5 fruit fly cellular contexts compared by ENCODE assay signal in genomic region chr3L:15704250-15704985, dm6.
TF ChIP-seq lines count a peak whose summit lies in the region.

No protein-coding gene starts in this region.

- no peak for TF ChIP-seq CTCF in whole organism, embryonic (GFP tag; optimal IDR thresholded peaks at IDR 0.05; lab: Kevin White, UChicago)

TF ChIP-seq in whole organism, 6 proteins besides CTCF, POLR2A, EP300 and RAD21:
- TF ChIP-seq EcR (GFP tag; optimal IDR thresholded peaks at IDR 0.05; lab: Kevin White, UChicago) = peak; percentile 30 to 61
- no peak for TF ChIP-seq pan (optimal IDR thresholded peaks at IDR 0.05; lab: Kevin White, UChicago)
- no peak for TF ChIP-seq CG8478 (optimal IDR thresholded peaks at IDR 0.05; lab: Kevin White, UChicago)
TF ChIP-seq in whole organism: peak in this region for 1.

TF ChIP-seq in whole organism, embryonic, 481 proteins besides CTCF, POLR2A, EP300 and RAD21 (continues in another document):
- TF ChIP-seq zfh2 (GFP tag; optimal IDR thresholded peaks at IDR 0.05; lab: Kevin White, UChicago) (no peak), CG7928 (GFP tag; optimal IDR thresholded peaks at IDR 0.05; lab: Kevin White, UChicago) (no peak), jing (GFP tag; optimal IDR thresholded peaks at IDR 0.05; lab: Kevin White, UChicago) (peak; percentile 4), CG7786 (GFP tag; optimal IDR thresholded peaks at IDR 0.05; lab: Kevin White, UChicago) (no peak), CG2202 (tag; optimal IDR thresholded peaks at IDR 0.05; lab: Kevin White, UChicago) (peak; percentile 18), Lpt (GFP tag; optimal IDR thresholded peaks at IDR 0.05; lab: Kevin White, UChicago) (no peak), rib (GFP tag; IDR thresholded peaks at IDR 0.05; lab: Robert Waterston, UW) (0 out of 2 replicates have a peak, but pooled peaks have one; percentile 14), tgo (GFP tag; IDR thresholded peaks at IDR 0.05; lab: Robert Waterston, UW) (no peak), CG2199 (GFP tag; IDR thresholded peaks at IDR 0.05; lab: Robert Waterston, UW) (peak; percentile 74; the same call in 1 of the 3 replicates), CG32772 (GFP tag; IDR thresholded peaks at IDR 0.05; lab: Robert Waterston, UW) (peak; percentile 8; the same call in 1 of the 2 replicates), Dll (GFP tag; IDR thresholded peaks at IDR 0.05; lab: Robert Waterston, UW; ENCODE audit: partially characterized antibody) (no peak), btn (GFP tag; optimal IDR thresholded peaks at IDR 0.05; lab: Kevin White, UChicago) (no peak), CG13624 (GFP tag; optimal IDR thresholded peaks at IDR 0.05; lab: Kevin White, UChicago) (no peak), CG15073 (GFP tag; optimal IDR thresholded peaks at IDR 0.05; lab: Kevin White, UChicago) (no peak), lola (GFP tag; optimal IDR thresholded peaks at IDR 0.05; lab: Kevin White, UChicago) (peak in 1 of 3 experiments; percentile 85), CG17829 (tag; optimal IDR thresholded peaks at IDR 0.05; lab: Kevin White, UChicago) (peak; percentile 74), Usf (GFP tag; optimal IDR thresholded peaks at IDR 0.05; lab: Kevin White, UChicago) (peak; percentile 2), CG9817 (tag; optimal IDR thresholded peaks at IDR 0.05; lab: Kevin White, UChicago) (no peak), Dfd (GFP tag; optimal IDR thresholded peaks at IDR 0.05; lab: Kevin White, UChicago) (no peak), insv (GFP tag; optimal IDR thresholded peaks at IDR 0.05; lab: Kevin White, UChicago) (no peak), Bgb (GFP tag; IDR thresholded peaks at IDR 0.05; lab: Robert Waterston, UW; ENCODE audit: partially characterized antibody) (no peak)

TF ChIP-seq in whole organism, prepupa, 60 proteins besides CTCF, POLR2A, EP300 and RAD21 (continues in another document):
- TF ChIP-seq CG7368 (GFP tag; optimal IDR thresholded peaks at IDR 0.05; lab: Kevin White, UChicago) (no peak), OdsH (GFP tag; optimal IDR thresholded peaks at IDR 0.05; lab: Kevin White, UChicago) (peak; percentile 64), CG1621 (tag; optimal IDR thresholded peaks at IDR 0.05; lab: Kevin White, UChicago) (no peak), CG10631 (GFP tag; optimal IDR thresholded peaks at IDR 0.05; lab: Kevin White, UChicago) (peak; percentile 63), CG34406 (GFP tag; optimal IDR thresholded peaks at IDR 0.05; lab: Kevin White, UChicago) (peak; percentile 38), CG11902 (GFP tag; optimal IDR thresholded peaks at IDR 0.05; lab: Kevin White, UChicago) (no peak), Lpt (GFP tag; optimal IDR thresholded peaks at IDR 0.05; lab: Kevin White, UChicago) (peak; percentile 59), CG9139 (GFP tag; optimal IDR thresholded peaks at IDR 0.05; lab: Kevin White, UChicago) (no peak), Eip93F (GFP tag; optimal IDR thresholded peaks at IDR 0.05; lab: Kevin White, UChicago) (no peak), Ets21C (GFP tag; optimal IDR thresholded peaks at IDR 0.05; lab: Kevin White, UChicago) (no peak), dac (GFP tag; optimal IDR thresholded peaks at IDR 0.05; lab: Kevin White, UChicago) (no peak), Sox14 (GFP tag; optimal IDR thresholded peaks at IDR 0.05; lab: Kevin White, UChicago) (peak; percentile 40), CG15336 (GFP tag; IDR thresholded peaks at IDR 0.05; lab: Robert Waterston, UW) (no peak; the same call in none of the 2 replicates), Hr39 (GFP tag; optimal IDR thresholded peaks at IDR 0.05; lab: Kevin White, UChicago) (no peak), topi (GFP tag; optimal IDR thresholded peaks at IDR 0.05; lab: Kevin White, UChicago) (peak; percentile 9), pdm3 (GFP tag; optimal IDR thresholded peaks at IDR 0.05; lab: Kevin White, UChicago) (peak; percentile 62), Sox15 (GFP tag; optimal IDR thresholded peaks at IDR 0.05; lab: Kevin White, UChicago) (peak; percentile 9), acj6 (GFP tag; optimal IDR thresholded peaks at IDR 0.05; lab: Kevin White, UChicago) (peak; percentile 61), CG8319 (GFP tag; optimal IDR thresholded peaks at IDR 0.05; lab: Kevin White, UChicago) (no peak), CG11762 (GFP tag; optimal IDR thresholded peaks at IDR 0.05; lab: Kevin White, UChicago; ENCODE audit: insufficient read depth) (no peak), esn (GFP tag; optimal IDR thresholded peaks at IDR 0.05; lab: Kevin White, UChicago) (peak; percentile 32), fd59A (GFP tag; optimal IDR thresholded peaks at IDR 0.05; lab: Kevin White, UChicago) (peak; percentile 47), Eip75B (GFP tag; optimal IDR thresholded peaks at IDR 0.05; lab: Kevin White, UChicago) (peak; percentile 10)

TF ChIP-seq in whole organism, pupa, 21 proteins besides CTCF, POLR2A, EP300 and RAD21:
- TF ChIP-seq CG8159 (tag; optimal IDR thresholded peaks at IDR 0.05; lab: Kevin White, UChicago) (peak; percentile 70), CG10348 (GFP tag; IDR thresholded peaks at IDR 0.05; lab: Robert Waterston, UW) (no peak), CG14655 (GFP tag; optimal IDR thresholded peaks at IDR 0.05; lab: Kevin White, UChicago) (peak; percentile 75), CG9948 (tag; optimal IDR thresholded peaks at IDR 0.05; lab: Kevin White, UChicago) (peak; percentile 64), Pif1B (GFP tag; optimal IDR thresholded peaks at IDR 0.05; lab: Kevin White, UChicago) (no peak), CG32121 (GFP tag; IDR thresholded peaks at IDR 0.05; lab: Robert Waterston, UW) (no peak), EcR (GFP tag; optimal IDR thresholded peaks at IDR 0.05; lab: Kevin White, UChicago) (peak; percentile 30), CG15710 (tag; optimal IDR thresholded peaks at IDR 0.05; lab: Kevin White, UChicago) (peak; percentile 54), CG8301 (tag; optimal IDR thresholded peaks at IDR 0.05; lab: Kevin White, UChicago) (peak; percentile 64), CG17806 (tag; optimal IDR thresholded peaks at IDR 0.05; lab: Kevin White, UChicago) (peak; percentile 53), Snoo (tag; optimal IDR thresholded peaks at IDR 0.05; lab: Kevin White, UChicago) (no peak), CG34367 (tag; optimal IDR thresholded peaks at IDR 0.05; lab: Kevin White, UChicago) (peak; percentile 40)

TF ChIP-seq in whole organism, wandering third instar larva, 38 proteins besides CTCF, POLR2A, EP300 and RAD21:
- no peak for TF ChIP-seq CrebA (GFP tag; optimal IDR thresholded peaks at IDR 0.05; lab: Kevin White, UChicago; ENCODE audit: borderline replicate concordance)
- TF ChIP-seq dsf (GFP tag; optimal IDR thresholded peaks at IDR 0.05; lab: Kevin White, UChicago; ENCODE audit: borderline replicate concordance) = no peak
- no peak for TF ChIP-seq jim (GFP tag; optimal IDR thresholded peaks at IDR 0.05; lab: Kevin White, UChicago)
- no peak for TF ChIP-seq Hr83 (GFP tag; optimal IDR thresholded peaks at IDR 0.05; lab: Kevin White, UChicago; ENCODE audit: poor library complexity, severe bottlenecking)
- TF ChIP-seq Vsx2 (GFP tag; optimal IDR thresholded peaks at IDR 0.05; lab: Kevin White, UChicago; ENCODE audit: partially characterized antibody) = no peak
- TF ChIP-seq psq (GFP tag; optimal IDR thresholded peaks at IDR 0.05; lab: Kevin White, UChicago) = peak; percentile 24
- peak; percentile 7 for TF ChIP-seq Sp1 (GFP tag; optimal IDR thresholded peaks at IDR 0.05; lab: Kevin White, UChicago)
- TF ChIP-seq sv (GFP tag; optimal IDR thresholded peaks at IDR 0.05; lab: Kevin White, UChicago) = peak; percentile 16
- peak; percentile 2 for TF ChIP-seq h (GFP tag; optimal IDR thresholded peaks at IDR 0.05; lab: Kevin White, UChicago)
- TF ChIP-seq br (GFP tag; optimal IDR thresholded peaks at IDR 0.05; lab: Kevin White, UChicago) = no peak
- TF ChIP-seq Myc (optimal IDR thresholded peaks at IDR 0.05; lab: Kevin White, UChicago) = no peak
- peak; percentile 48 for TF ChIP-seq OdsH (GFP tag; optimal IDR thresholded peaks at IDR 0.05; lab: Kevin White, UChicago)
- TF ChIP-seq Mio (GFP tag; optimal IDR thresholded peaks at IDR 0.05; lab: Kevin White, UChicago) = no peak
- peak in 1 of 2 experiments; percentile 18 for TF ChIP-seq foxo (GFP tag; optimal IDR thresholded peaks at IDR 0.05; lab: Kevin White, UChicago)
- TF ChIP-seq HLH106 (tag; optimal IDR thresholded peaks at IDR 0.05; lab: Kevin White, UChicago) = no peak
